Worm (Caenorhabditis elegans): ENCODE measurements around the gene srt-70.

The srt-70 gene

DNA sequence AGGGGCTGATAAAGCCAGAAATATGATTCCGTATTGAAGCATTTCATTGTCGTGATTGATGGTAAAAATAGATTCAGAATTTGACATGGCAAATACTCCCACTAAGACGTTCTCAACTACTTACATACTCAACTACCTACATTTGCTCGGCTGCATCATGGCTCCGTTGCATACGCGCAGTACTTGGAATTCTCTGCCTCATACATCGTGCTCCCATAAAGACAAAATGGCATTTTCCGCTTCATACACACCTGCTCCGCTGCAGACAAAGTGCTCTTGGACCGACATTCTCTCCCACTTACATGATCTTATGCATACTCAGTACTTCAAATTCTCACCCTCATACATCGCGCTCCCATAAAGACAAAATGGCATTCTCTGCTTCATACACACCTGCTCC, 6.2 kb upstream of the srt-70 start, which contains the start of the genes srt-69 and B0238.12:
TSS of gene srt-69 (minus strand) at position 101 of the 400 bp plus-strand sequence.
TSS of gene B0238.12 (plus strand) at position 264 of the 400 bp plus-strand sequence.
- TF ChIP-seq che-1 (tag; optimal IDR thresholded peaks at IDR 0.05): no peak
- TF ChIP-seq ceh-6 (GFP tag; optimal IDR thresholded peaks at IDR 0.05): no peak
- no peak for TF ChIP-seq Y22D7AL.16 (tag; optimal IDR thresholded peaks at IDR 0.05)
- TF ChIP-seq hlh-13 (GFP tag; optimal IDR thresholded peaks at IDR 0.05): no peak
- TF ChIP-seq nfya-1 (tag; optimal IDR thresholded peaks at IDR 0.05): no peak
- TF ChIP-seq tbx-2 (tag; optimal IDR thresholded peaks at IDR 0.05): no peak
- TF ChIP-seq fkh-6 (tag; optimal IDR thresholded peaks at IDR 0.05): no peak
- no peak for TF ChIP-seq ceh-19 (GFP tag; optimal IDR thresholded peaks at IDR 0.05)
- no peak for TF ChIP-seq ceh-34 (tag; optimal IDR thresholded peaks at IDR 0.05)
- no peak for TF ChIP-seq dve-1 (tag; optimal IDR thresholded peaks at IDR 0.05)
- TF ChIP-seq sox-2 (GFP tag; IDR thresholded peaks at IDR 0.05): no peak
- TF ChIP-seq rnt-1 (tag; optimal IDR thresholded peaks at IDR 0.05): no peak
- no peak for TF ChIP-seq ttx-3 (tag; optimal IDR thresholded peaks at IDR 0.05)
- TF ChIP-seq ref-2 (tag; optimal IDR thresholded peaks at IDR 0.05): no peak

DNA sequence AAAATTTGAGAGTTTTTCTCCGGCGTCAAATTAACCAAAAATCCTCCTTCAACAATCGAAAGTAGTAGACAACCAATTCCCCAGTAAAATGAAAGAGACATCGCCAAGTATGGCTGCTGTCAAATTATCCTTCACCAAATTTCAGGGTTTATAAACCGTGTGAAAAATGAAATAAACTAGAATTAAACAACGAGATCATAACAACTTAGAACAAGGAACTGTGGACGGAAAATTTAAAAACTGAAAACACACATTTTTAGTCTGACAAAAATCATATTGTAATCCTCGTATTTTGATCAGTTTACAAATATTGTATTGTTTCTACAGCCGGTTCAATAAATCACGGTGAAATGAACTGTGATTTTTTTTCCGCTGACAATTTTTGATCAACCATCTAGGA, 3.7 kb upstream of the srt-70 start, which contains the start of gene cest-30:
TSS of gene cest-30 (minus strand) at position 101 of the 400 bp plus-strand sequence.
- TF ChIP-seq unc-86 (tag; optimal IDR thresholded peaks at IDR 0.05): no peak
- TF ChIP-seq nfya-1 (tag; optimal IDR thresholded peaks at IDR 0.05): no peak
- TF ChIP-seq nhr-232 (tag; optimal IDR thresholded peaks at IDR 0.05): no peak
- TF ChIP-seq ceh-48 (tag; optimal IDR thresholded peaks at IDR 0.05): no peak
- TF ChIP-seq ceh-19 (GFP tag; optimal IDR thresholded peaks at IDR 0.05): no peak
- TF ChIP-seq pat-9 (tag; optimal IDR thresholded peaks at IDR 0.05): no peak
- no peak for TF ChIP-seq fkh-10 (GFP tag; optimal IDR thresholded peaks at IDR 0.05)

- TF ChIP-seq pha-2 (tag; optimal IDR thresholded peaks at IDR 0.05) (no peak), nhr-11 (tag; optimal IDR thresholded peaks at IDR 0.05) (no peak), pax-1 (tag; optimal IDR thresholded peaks at IDR 0.05) (no peak), hlh-15 (tag; optimal IDR thresholded peaks at IDR 0.05) (no peak), unc-42 (tag; optimal IDR thresholded peaks at IDR 0.05) (no peak), C38D4.7 (GFP tag; optimal IDR thresholded peaks at IDR 0.05) (no peak), ceh-45 (GFP tag; IDR thresholded peaks at IDR 0.05) (no peak), pha-4 (tag; optimal IDR thresholded peaks at IDR 0.05) (no peak), ceh-48 (tag; optimal IDR thresholded peaks at IDR 0.05) (no peak), ceh-30 (tag; optimal IDR thresholded peaks at IDR 0.05) (no peak)
Measured at ce11 chrV:5257358-5257757, 2.0 kb downstream of the srt-70 start, which contains the start of gene srt-67. TSS of gene srt-67 (minus strand) at chrV:5257458.

- no peak for TF ChIP-seq pha-4 (tag; optimal IDR thresholded peaks at IDR 0.05)
- no peak for TF ChIP-seq ttx-3 (tag; optimal IDR thresholded peaks at IDR 0.05)
- no peak for TF ChIP-seq mec-3 (tag; optimal IDR thresholded peaks at IDR 0.05; ENCODE audit: borderline replicate concordance)
- TF ChIP-seq K09A11.1 (tag; optimal IDR thresholded peaks at IDR 0.05; ENCODE audit: insufficient read depth): no peak
- TF ChIP-seq sdc-2 (tag; optimal IDR thresholded peaks at IDR 0.05): no peak
- no peak for TF ChIP-seq ceh-19 (GFP tag; optimal IDR thresholded peaks at IDR 0.05)
- no peak for TF ChIP-seq pha-2 (tag; optimal IDR thresholded peaks at IDR 0.05)
- no peak for TF ChIP-seq hlh-6 (tag; optimal IDR thresholded peaks at IDR 0.05)
- TF ChIP-seq lin-11 (tag; optimal IDR thresholded peaks at IDR 0.05): no peak
Measured at ce11 chrV:5252016-5252415, 7.3 kb downstream of the srt-70 start, which contains the start of gene srt-68. TSS of gene srt-68 (minus strand) at chrV:5252116.

- no peak for TF ChIP-seq pat-9 (tag; optimal IDR thresholded peaks at IDR 0.05)
- TF ChIP-seq unc-86 (tag; optimal IDR thresholded peaks at IDR 0.05): no peak
- TF ChIP-seq ceh-6 (GFP tag; optimal IDR thresholded peaks at IDR 0.05): no peak
- TF ChIP-seq ceh-24 (tag; optimal IDR thresholded peaks at IDR 0.05): no peak
- no peak for TF ChIP-seq che-1 (tag; optimal IDR thresholded peaks at IDR 0.05)
- no peak for TF ChIP-seq hlh-13 (GFP tag; optimal IDR thresholded peaks at IDR 0.05)
- TF ChIP-seq T23F11.4 (GFP tag; optimal IDR thresholded peaks at IDR 0.05): no peak
- TF ChIP-seq fkh-10 (GFP tag; optimal IDR thresholded peaks at IDR 0.05): no peak
- TF ChIP-seq rnt-1 (tag; optimal IDR thresholded peaks at IDR 0.05): no peak
- TF ChIP-seq nhr-11 (tag; optimal IDR thresholded peaks at IDR 0.05): no peak
- no peak for TF ChIP-seq hlh-8 (tag; optimal IDR thresholded peaks at IDR 0.05)
- no peak for TF ChIP-seq hlh-6 (tag; optimal IDR thresholded peaks at IDR 0.05)
Measured at ce11 chrV:5243036-5243435, 16.3 kb downstream of the srt-70 start, which contains the start of gene cest-35.1. TSS of gene cest-35.1 (minus strand) at chrV:5243136.

Measured in whole organism, late embryonic.